Worm (Caenorhabditis elegans) whole organism, young adult: ENCODE measurements around the gene lgl-1.

Experiments
- hlh-26 ChIP-seq: fragments of 200-800 bp; sonication (Bioruptor generic); conservative IDR thresholded peaks from 2 replicates; pipeline ENCODE4 v1.3.6; 2022; ENCODE audit warnings: missing genetic modification reagents, missing genetic modification characterization, missing compliant biosample characterization
- ztf-28 ChIP-seq: fragments of 200-800 bp; sonication (Bioruptor generic); IDR thresholded peaks from 2 replicates; pipeline ENCODE4 v1.3.6; 2022; ENCODE audit warnings: missing genetic modification reagents, missing genetic modification characterization, missing compliant biosample characterization

DNA sequence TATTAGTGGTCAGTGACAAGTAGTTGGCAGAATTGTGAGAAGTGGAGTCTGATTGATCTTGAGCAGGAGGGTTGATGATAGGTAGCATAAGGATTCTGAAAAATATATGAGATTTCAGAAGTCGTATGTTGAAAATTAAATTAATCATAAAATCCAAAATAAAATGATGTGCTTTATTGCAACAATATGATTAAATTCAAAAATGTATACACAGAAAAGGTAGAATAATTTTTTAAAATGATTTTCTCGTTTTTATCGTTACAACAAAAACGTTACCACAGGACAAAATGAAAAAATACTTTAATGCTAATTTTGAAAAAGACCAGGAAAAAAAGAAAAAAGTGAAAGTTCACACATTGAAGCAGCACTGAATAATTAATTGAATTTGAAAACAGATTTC, 31.6 kb upstream of the lgl-1 start, which contains the start of gene ZC13.10:
- TF ChIP-seq hlh-26 (GFP tag; lab: Robert Waterston, UW) (no peak), ztf-28 (GFP tag; lab: Robert Waterston, UW) (no peak)
